Worm (Caenorhabditis elegans) whole organism, L1 larva: ENCODE results near the gene emc-5.

Experiments used
- C16A3.4 ChIP-seq: fragments of 150-350 bp; optimal IDR thresholded peaks from 2 replicates; lab custom pipeline; 2014; ENCODE audit warnings: missing biosample characterization, missing genetic modification characterization
- C34B4.2 ChIP-seq: sonication (generic microtip); optimal IDR thresholded peaks from 2 replicates; lab custom pipeline; 2017; ENCODE audit warnings: mild to moderate bottlenecking, missing genetic modification characterization, missing compliant biosample characterization
- F16B12.6 ChIP-seq: fragments of 150-350 bp; optimal IDR thresholded peaks from 2 replicates; lab custom pipeline; 2014; ENCODE audit warnings: missing biosample characterization, missing genetic modification characterization
- Y116A8C.19 ChIP-seq: sonication (generic microtip); optimal IDR thresholded peaks from 2 replicates; lab custom pipeline; 2016; ENCODE audit warnings: missing compliant biosample characterization, missing genetic modification characterization, borderline replicate concordance
- aly-2 ChIP-seq: fragments of 150-350 bp; optimal IDR thresholded peaks from 2 replicates; lab custom pipeline; 2014; ENCODE audit warnings: missing biosample characterization, missing genetic modification characterization
- ama-1 ChIP-seq: fragments of 150-350 bp; optimal IDR thresholded peaks from 2 replicates; lab custom pipeline; 2014
- ceh-63 ChIP-seq: fragments of 200-800 bp; sonication (Bioruptor generic); optimal IDR thresholded peaks from 2 replicates; lab custom pipeline; 2018; ENCODE audit warnings: mild to moderate bottlenecking, missing genetic modification characterization, missing compliant biosample characterization
- ceh-82 ChIP-seq, 3 experiments: fragments of 150-350 bp in 1 of 3; sonication (generic microtip) in 2 of 3; optimal IDR thresholded peaks; 2 replicates each; lab custom pipeline; 2014 to 2017; ENCODE audit warnings: missing biosample characterization in 3 of 3, missing genetic modification characterization in 3 of 3
- ceh-88 ChIP-seq: fragments of 200-800 bp; sonication (Bioruptor generic); IDR thresholded peaks from 2 replicates; pipeline ENCODE4 v1.3.6; 2022; ENCODE audit warnings: missing genetic modification characterization, missing compliant biosample characterization
- ceh-90 ChIP-seq: sonication (generic microtip); optimal IDR thresholded peaks from 2 replicates; lab custom pipeline; 2016; ENCODE audit warnings: missing genetic modification characterization, missing compliant biosample characterization
- ces-1 ChIP-seq: fragments of 150-350 bp; optimal IDR thresholded peaks from 2 replicates; lab custom pipeline; 2014; ENCODE audit warnings: missing biosample characterization, missing genetic modification reagents, missing genetic modification characterization
- dpl-1 ChIP-seq, 3 experiments: fragments of 150-350 bp in 2 of 3; sonication (generic microtip) in 1 of 3; optimal IDR thresholded peaks; 2 replicates each; lab custom pipeline; 2014 to 2017; ENCODE audit warnings: missing biosample characterization in 3 of 3, missing genetic modification characterization in 3 of 3, missing genetic modification reagents in 3 of 3
- dsc-1 ChIP-seq: sonication (generic microtip); optimal IDR thresholded peaks from 2 replicates; lab custom pipeline; 2016; ENCODE audit warnings: mild to moderate bottlenecking, missing genetic modification characterization, missing compliant biosample characterization
- efl-1 ChIP-seq, 4 experiments: fragments of 150-350 bp; optimal IDR thresholded peaks in 3 of 4; peaks in 1 of 4; 1 replicate in 1 of 4; 2 replicates in 3 of 4; lab custom pipeline; 2014; ENCODE audit warnings: missing biosample characterization in 2 of 4, missing genetic modification characterization in 2 of 4, missing genetic modification reagents in 2 of 4
- efl-3 ChIP-seq: fragments of 200-800 bp; sonication (Bioruptor generic); optimal IDR thresholded peaks from 2 replicates; lab custom pipeline; 2018; ENCODE audit warnings: mild to moderate bottlenecking, missing genetic modification characterization, missing compliant biosample characterization
- egl-13 ChIP-seq: sonication (generic microtip); optimal IDR thresholded peaks from 2 replicates; lab custom pipeline; 2016; ENCODE audit warnings: missing genotype, missing genetic modification reagents, missing genetic modification characterization, missing compliant biosample characterization
- elt-2 ChIP-seq: sonication (generic microtip); optimal IDR thresholded peaks from 2 replicates; lab custom pipeline; 2016; ENCODE audit warnings: missing genetic modification characterization, mild to moderate bottlenecking, inconsistent platforms, missing compliant biosample characterization, missing genetic modification reagents
- elt-3 ChIP-seq, 6 experiments: fragments of 150-350 bp in 1 of 6; sonication (generic microtip); optimal IDR thresholded peaks; 2 replicates each; lab custom pipeline; 2017 to 2018; ENCODE audit warnings: missing biosample characterization in 6 of 6, missing genetic modification characterization in 6 of 6, inconsistent platforms in 1 of 6
- ets-5 ChIP-seq: fragments of 200-800 bp; sonication (Bioruptor generic); IDR thresholded peaks from 2 replicates; pipeline ENCODE4 v1.3.6; 2022; ENCODE audit warnings: missing genetic modification characterization, missing compliant biosample characterization
- fkh-8 ChIP-seq: sonication (generic microtip); optimal IDR thresholded peaks from 2 replicates; lab custom pipeline; 2016; ENCODE audit warnings: mild to moderate bottlenecking, missing genetic modification characterization, missing compliant biosample characterization
- grh-1 ChIP-seq: fragments of 200-800 bp; sonication (Bioruptor generic); IDR thresholded peaks from 2 replicates; pipeline ENCODE4 v1.3.6; 2022; ENCODE audit warnings: missing genetic modification reagents, missing genetic modification characterization, missing compliant biosample characterization
- hlh-17 ChIP-seq: fragments of 200-800 bp; sonication (Bioruptor generic); optimal IDR thresholded peaks from 2 replicates; lab custom pipeline; 2018; ENCODE audit warnings: missing genetic modification characterization, mild to moderate bottlenecking, missing compliant biosample characterization, moderate library complexity, borderline replicate concordance
- hlh-4 ChIP-seq: sonication (generic microtip); optimal IDR thresholded peaks from 2 replicates; lab custom pipeline; 2016; ENCODE audit warnings: mild to moderate bottlenecking, missing genetic modification characterization, missing compliant biosample characterization
- hpl-2 ChIP-seq: fragments of 150-350 bp; optimal IDR thresholded peaks from 2 replicates; lab custom pipeline; 2014; ENCODE audit warnings: missing biosample characterization, missing genetic modification reagents, missing genetic modification characterization
- jun-1 ChIP-seq: fragments of 150-350 bp; optimal IDR thresholded peaks from 2 replicates; lab custom pipeline; 2014; ENCODE audit warnings: missing biosample characterization, missing genetic modification reagents, missing genetic modification characterization
- lin-13 ChIP-seq: fragments of 150-350 bp; optimal IDR thresholded peaks from 2 replicates; lab custom pipeline; 2014; ENCODE audit warnings: missing biosample characterization, missing genetic modification reagents, missing genetic modification characterization
- lin-35 ChIP-seq, 2 experiments: fragments of 150-350 bp; optimal IDR thresholded peaks; 2 replicates each; lab custom pipeline; 2014; ENCODE audit warnings: missing biosample characterization in 2 of 2, missing genetic modification characterization in 2 of 2, missing genetic modification reagents in 2 of 2
- lsy-2 ChIP-seq, 2 experiments: fragments of 150-350 bp; optimal IDR thresholded peaks; 2 replicates each; lab custom pipeline; 2014; ENCODE audit warnings: missing biosample characterization in 2 of 2, missing genetic modification characterization in 2 of 2
- mab-9 ChIP-seq: fragments of 200-800 bp; sonication (Bioruptor generic); IDR thresholded peaks from 2 replicates; pipeline ENCODE4 v1.3.6; 2022; ENCODE audit warnings: missing genetic modification reagents, missing genetic modification characterization, missing compliant biosample characterization
- mef-2 ChIP-seq: fragments of 150-350 bp; optimal IDR thresholded peaks from 2 replicates; lab custom pipeline; 2014; ENCODE audit warnings: missing biosample characterization, missing genetic modification characterization
- nhr-11 ChIP-seq: fragments of 150-350 bp; optimal IDR thresholded peaks from 2 replicates; lab custom pipeline; 2014; ENCODE audit warnings: missing biosample characterization, missing genetic modification characterization
- nhr-12 ChIP-seq: sonication (generic microtip); optimal IDR thresholded peaks from 2 replicates; lab custom pipeline; 2017; ENCODE audit warnings: missing biosample characterization, missing genetic modification characterization
- nhr-20 ChIP-seq: sonication (generic microtip); optimal IDR thresholded peaks from 2 replicates; lab custom pipeline; 2016; ENCODE audit warnings: mild to moderate bottlenecking, missing genetic modification characterization, missing compliant biosample characterization
- nhr-237 ChIP-seq: fragments of 150-350 bp; optimal IDR thresholded peaks from 2 replicates; lab custom pipeline; 2014; ENCODE audit warnings: missing biosample characterization, missing genetic modification characterization
- nhr-28 ChIP-seq: fragments of 150-350 bp; optimal IDR thresholded peaks from 2 replicates; lab custom pipeline; 2014; ENCODE audit warnings: missing biosample characterization, missing genetic modification characterization
- nhr-84 ChIP-seq: sonication (generic microtip); optimal IDR thresholded peaks from 2 replicates; lab custom pipeline; 2017; ENCODE audit warnings: missing biosample characterization, missing genetic modification characterization
- nhr-90 ChIP-seq: sonication (generic microtip); optimal IDR thresholded peaks from 2 replicates; lab custom pipeline; 2016; ENCODE audit warnings: mild to moderate bottlenecking, missing genetic modification characterization, missing compliant biosample characterization; ENCODE audit not compliant: poor library complexity
- pag-3 ChIP-seq: sonication (generic microtip); optimal IDR thresholded peaks from 2 replicates; lab custom pipeline; 2017; ENCODE audit warnings: missing genetic modification characterization, mild to moderate bottlenecking, missing compliant biosample characterization, antibody characterized with exemption, borderline replicate concordance; ENCODE audit not compliant: insufficient read depth
- pqm-1 ChIP-seq: sonication (generic microtip); optimal IDR thresholded peaks from 3 replicates; lab custom pipeline; 2017; ENCODE audit warnings: missing biosample characterization, missing genetic modification characterization
- rnt-1 ChIP-seq: sonication (generic microtip); optimal IDR thresholded peaks from 2 replicates; lab custom pipeline; 2016; ENCODE audit warnings: mild to moderate bottlenecking, missing genetic modification characterization, moderate library complexity, missing compliant biosample characterization
- snpc-4 ChIP-seq: fragments of 150-350 bp; optimal IDR thresholded peaks from 2 replicates; lab custom pipeline; 2014; ENCODE audit warnings: missing biosample characterization, missing genetic modification characterization
- snu-23 ChIP-seq: sonication (generic microtip); optimal IDR thresholded peaks from 2 replicates; lab custom pipeline; 2016; ENCODE audit warnings: missing genetic modification characterization, missing compliant biosample characterization
- sup-37 ChIP-seq: fragments of 200-800 bp; sonication (Bioruptor generic); optimal IDR thresholded peaks from 2 replicates; lab custom pipeline; 2018; ENCODE audit warnings: mild to moderate bottlenecking, missing genetic modification characterization, missing compliant biosample characterization
- swsn-7 ChIP-seq: sonication (generic microtip); optimal IDR thresholded peaks from 2 replicates; lab custom pipeline; 2016; ENCODE audit warnings: missing genetic modification characterization, missing compliant biosample characterization
- tlp-1 ChIP-seq: fragments of 150-350 bp; optimal IDR thresholded peaks from 2 replicates; lab custom pipeline; 2014; ENCODE audit warnings: missing biosample characterization, missing genetic modification characterization
- unc-130 ChIP-seq: fragments of 150-350 bp; optimal IDR thresholded peaks from 2 replicates; lab custom pipeline; 2017; ENCODE audit warnings: missing biosample characterization, missing genetic modification characterization, inconsistent platforms
- unc-30 ChIP-seq: sonication (generic microtip); optimal IDR thresholded peaks from 2 replicates; lab custom pipeline; 2017; ENCODE audit warnings: missing biosample characterization, missing genetic modification characterization
- unc-86 ChIP-seq: sonication (generic microtip); optimal IDR thresholded peaks from 2 replicates; lab custom pipeline; 2016; ENCODE audit warnings: missing genetic modification characterization, missing compliant biosample characterization
- unc-98 ChIP-seq: fragments of 200-800 bp; sonication (Bioruptor generic); IDR thresholded peaks from 2 replicates; pipeline ENCODE4 v1.3.6; 2022; ENCODE audit warnings: missing genetic modification characterization, missing compliant biosample characterization
- vab-15 ChIP-seq: sonication (generic microtip); optimal IDR thresholded peaks from 2 replicates; lab custom pipeline; 2017; ENCODE audit warnings: missing genotype, mild to moderate bottlenecking, missing genetic modification characterization, missing compliant biosample characterization
- xbp-1 ChIP-seq: sonication (generic microtip); optimal IDR thresholded peaks from 2 replicates; lab custom pipeline; 2016; ENCODE audit warnings: missing genetic modification characterization, missing compliant biosample characterization
- zag-1 ChIP-seq: fragments of 150-350 bp; optimal IDR thresholded peaks from 2 replicates; lab custom pipeline; 2014; ENCODE audit warnings: missing biosample characterization, missing genetic modification characterization
- ztf-11 ChIP-seq, 2 experiments: sonication (generic microtip); optimal IDR thresholded peaks; 2 replicates each; lab custom pipeline; 2016 to 2017; ENCODE audit warnings: missing genetic modification characterization in 2 of 2, missing biosample characterization in 1 of 2, missing compliant biosample characterization in 1 of 2

emc-5 gene

ce11 chrII:11453025-11453424 is 43.6 kb upstream of the emc-5 start, which contains the start of gene rsp-1 (continued):
- peak; percentile 65 for TF ChIP-seq aly-2 (tag; lab: Kevin White, UChicago)
- peak; percentile 79 for TF ChIP-seq fkh-8 (tag; lab: Kevin White, UChicago)
- TF ChIP-seq hlh-17: no peak
- peak; percentile 90 for TF ChIP-seq xbp-1
- peak; percentile 13 for TF ChIP-seq mef-2
- TF ChIP-seq tlp-1 (tag; lab: Kevin White, UChicago): no peak
- TF ChIP-seq efl-3 (GFP tag; lab: Kevin White, UChicago): no peak
- peak in 1 of 2 experiments; percentile 71 for TF ChIP-seq ztf-11 (tag; optimal IDR thresholded peaks at IDR 0.05; lab: Kevin White, UChicago)
- peak; percentile 90 to 94 for TF ChIP-seq lin-35 (GFP tag; optimal IDR thresholded peaks at IDR 0.05; lab: Kevin White, UChicago)
- peak; percentile 83 for TF ChIP-seq unc-86 (tag; lab: Kevin White, UChicago)
- no peak for TF ChIP-seq ama-1
- TF ChIP-seq nhr-11 (tag; lab: Kevin White, UChicago): peak; percentile 46
- peak; percentile 69 for TF ChIP-seq F16B12.6
- no peak for TF ChIP-seq C34B4.2 (tag; lab: Kevin White, UChicago)
- TF ChIP-seq efl-1 (optimal IDR thresholded peaks at IDR 0.05; lab: Kevin White, UChicago): peak; percentile 88 to 90
- peak; percentile 84 to 98 for TF ChIP-seq efl-1 (GFP tag; optimal IDR thresholded peaks at IDR 0.05 in 1 of 2; lab: Kevin White, UChicago)
- peak; percentile 76 for TF ChIP-seq elt-2 (tag; lab: Kevin White, UChicago)
- TF ChIP-seq grh-1: peak; percentile 80
- peak; percentile 39 for TF ChIP-seq sup-37
- TF ChIP-seq ceh-90 (tag; lab: Kevin White, UChicago): no peak
- TF ChIP-seq pag-3 (tag; lab: Kevin White, UChicago): no peak
- TF ChIP-seq pqm-1 (tag; lab: Kevin White, UChicago): no peak
- TF ChIP-seq C16A3.4 (tag; lab: Kevin White, UChicago): peak; percentile 95
- peak; percentile 89 for TF ChIP-seq nhr-90 (tag; lab: Kevin White, UChicago)
- peak; percentile 89 for TF ChIP-seq dsc-1
- peak; percentile 91 to 94 for TF ChIP-seq lsy-2 (tag; optimal IDR thresholded peaks at IDR 0.05; lab: Kevin White, UChicago)
- TF ChIP-seq elt-3 (tag; optimal IDR thresholded peaks at IDR 0.05; lab: Kevin White, UChicago): peak in 4 of 6 experiments; percentile 24 to 96 (median 67)
- TF ChIP-seq nhr-20: peak; percentile 94
- peak; percentile 92 to 95 (median 94) for TF ChIP-seq ceh-82 (tag; optimal IDR thresholded peaks at IDR 0.05; lab: Kevin White, UChicago)
- peak; percentile 67 for TF ChIP-seq vab-15 (tag; lab: Kevin White, UChicago)
- TF ChIP-seq unc-130 (tag; lab: Kevin White, UChicago): peak; percentile 91
- no peak for TF ChIP-seq zag-1 (tag; lab: Kevin White, UChicago)
- TF ChIP-seq snpc-4 (tag; lab: Kevin White, UChicago): peak; percentile 81
- no peak for TF ChIP-seq Y116A8C.19 (tag; lab: Kevin White, UChicago)
- peak; percentile 84 to 88 (median 87) for TF ChIP-seq dpl-1 (GFP tag; optimal IDR thresholded peaks at IDR 0.05; lab: Kevin White, UChicago)
- no peak for TF ChIP-seq nhr-84 (tag; lab: Kevin White, UChicago)
- TF ChIP-seq rnt-1: peak; percentile 94
- peak; percentile 91 for TF ChIP-seq swsn-7 (tag; lab: Kevin White, UChicago)
- peak; percentile 49 for TF ChIP-seq egl-13 (tag; lab: Kevin White, UChicago)
- TF ChIP-seq unc-30 (tag; lab: Kevin White, UChicago): no peak
- peak; percentile 89 for TF ChIP-seq lin-13 (GFP tag; lab: Kevin White, UChicago)
- peak; percentile 91 for TF ChIP-seq jun-1 (tag; lab: Kevin White, UChicago)
- no peak for TF ChIP-seq ces-1
- no peak for TF ChIP-seq ceh-63
- peak; percentile 80 for TF ChIP-seq hpl-2
- TF ChIP-seq ets-5 (GFP tag; lab: Robert Waterston, UW): no peak
- no peak for TF ChIP-seq unc-98 (GFP tag; lab: Robert Waterston, UW)
- no peak for TF ChIP-seq mab-9
- no peak; the same call in 1 of the 2 replicates for TF ChIP-seq ceh-88 (GFP tag; lab: Robert Waterston, UW)
- TF ChIP-seq nhr-12 (tag; lab: Kevin White, UChicago): no peak
- TF ChIP-seq nhr-28 (tag; lab: Kevin White, UChicago): no peak
- no peak for TF ChIP-seq hlh-4
- no peak for TF ChIP-seq nhr-237
- peak; percentile 94 for TF ChIP-seq snu-23
